Fruit fly (Drosophila melanogaster): Measurements from ENCODE around the gene tefu.

tefu gene

dm6 chr3R:15290642-15291118 lies 48.6 kb upstream of the tefu start, which contains the start of gene CG45218 (continued):
- TF ChIP-seq fu2 (GFP tag; optimal IDR thresholded peaks at IDR 0.05) (no peak), pan (optimal IDR thresholded peaks at IDR 0.05) (no peak), pan (GFP tag; optimal IDR thresholded peaks at IDR 0.05 in 1 of 2, IDR thresholded peaks at IDR 0.05 in 1 of 2) (no peak), gro (GFP tag; optimal IDR thresholded peaks at IDR 0.05) (peak; percentile 14), D19A (tag; optimal IDR thresholded peaks at IDR 0.05) (no peak), gcm2 (GFP tag; optimal IDR thresholded peaks at IDR 0.05) (peak; percentile 12), abd-A (tag; optimal IDR thresholded peaks at IDR 0.05) (peak; percentile 90), Sin3A (optimal IDR thresholded peaks at IDR 0.05) (no peak), Oaz (GFP tag; IDR thresholded peaks at IDR 0.05) (no peak), pfk (GFP tag; optimal IDR thresholded peaks at IDR 0.05) (peak; percentile 13), usp (GFP tag; optimal IDR thresholded peaks at IDR 0.05) (no peak), CG18619 (GFP tag; optimal IDR thresholded peaks at IDR 0.05) (no peak), CG7786 (GFP tag; optimal IDR thresholded peaks at IDR 0.05) (no peak), exex (tag; optimal IDR thresholded peaks at IDR 0.05) (peak; percentile 92), corto (GFP tag; optimal IDR thresholded peaks at IDR 0.05) (peak; percentile 0), CG9876 (GFP tag; optimal IDR thresholded peaks at IDR 0.05) (no peak), Dip3 (GFP tag; optimal IDR thresholded peaks at IDR 0.05) (no peak), tx (GFP tag; optimal IDR thresholded peaks at IDR 0.05) (no peak), Trl (optimal IDR thresholded peaks at IDR 0.05) (peak in 1 of 2 experiments; percentile 14), Trl (GFP tag; optimal IDR thresholded peaks at IDR 0.05) (no peak), Med (GFP tag) (peak; percentile 47), scrt (GFP tag; optimal IDR thresholded peaks at IDR 0.05) (no peak), CG8290 (GFP tag; optimal IDR thresholded peaks at IDR 0.05) (no peak), CG8290 (tag; optimal IDR thresholded peaks at IDR 0.05) (peak in 1 of 2 experiments; percentile 35), CG11456 (GFP tag; IDR thresholded peaks at IDR 0.05) (no peak), CG10274 (GFP tag; optimal IDR thresholded peaks at IDR 0.05) (no peak), MTF-1 (GFP tag; optimal IDR thresholded peaks at IDR 0.05; ENCODE audit: borderline replicate concordance) (peak; percentile 44), sd (tag; optimal IDR thresholded peaks at IDR 0.05) (peak; percentile 98), Sox102F (GFP tag; optimal IDR thresholded peaks at IDR 0.05) (no peak), p53 (GFP tag; optimal IDR thresholded peaks at IDR 0.05) (no peak), CG7745 (tag; optimal IDR thresholded peaks at IDR 0.05) (peak; percentile 18), insv (GFP tag; optimal IDR thresholded peaks at IDR 0.05) (peak in 1 of 2 experiments; percentile 24), sna (GFP tag; IDR thresholded peaks at IDR 0.05; ENCODE audit: partially characterized antibody) (no peak), BtbVII (GFP tag; optimal IDR thresholded peaks at IDR 0.05) (no peak), dysf (GFP tag; IDR thresholded peaks at IDR 0.05) (no peak), ewg (GFP tag; optimal IDR thresholded peaks at IDR 0.05) (peak; percentile 28), Abd-B (GFP tag; optimal IDR thresholded peaks at IDR 0.05) (no peak), CG17568 (GFP tag; optimal IDR thresholded peaks at IDR 0.05) (no peak), lilli (GFP tag; optimal IDR thresholded peaks at IDR 0.05) (peak; percentile 0), Hey (tag; optimal IDR thresholded peaks at IDR 0.05) (no peak), ato (GFP tag; IDR thresholded peaks at IDR 0.05; ENCODE audit: partially characterized antibody) (no peak), ERR (GFP tag; optimal IDR thresholded peaks at IDR 0.05) (no peak), al (GFP tag; IDR thresholded peaks at IDR 0.05) (no peak), h (optimal IDR thresholded peaks at IDR 0.05) (no peak), dimm (GFP tag; IDR thresholded peaks at IDR 0.05) (no peak), CG16863 (GFP tag; optimal IDR thresholded peaks at IDR 0.05) (no peak), bowl (GFP tag; IDR thresholded peaks at IDR 0.05) (no peak), CG5953 (GFP tag; IDR thresholded peaks at IDR 0.05) (no peak), Doc2 (GFP tag; IDR thresholded peaks at IDR 0.05) (no peak), tup (GFP tag; optimal IDR thresholded peaks at IDR 0.05) (no peak), vnd (GFP tag; IDR thresholded peaks at IDR 0.05; ENCODE audit: partially characterized antibody) (no peak), cad (GFP tag; optimal IDR thresholded peaks at IDR 0.05) (no peak), CG10321 (GFP tag; IDR thresholded peaks at IDR 0.05) (no peak)

All from whole organism, embryonic.